Worm (Caenorhabditis elegans) whole organism, late embryonic: ENCODE data around the gene sru-24.

Experiments used
- lim-6 ChIP-seq: sonication (generic microtip); optimal IDR thresholded peaks from 2 replicates; lab custom pipeline; 2016; ENCODE audit warnings: missing genetic modification characterization, missing compliant biosample characterization
- pqm-1 ChIP-seq: sonication (generic microtip); optimal IDR thresholded peaks from 2 replicates; lab custom pipeline; 2016; ENCODE audit warnings: missing genetic modification characterization, missing compliant biosample characterization
- tbx-2 ChIP-seq: sonication (generic microtip); optimal IDR thresholded peaks from 2 replicates; lab custom pipeline; 2016; ENCODE audit warnings: missing genetic modification characterization, missing compliant biosample characterization
- unc-3 ChIP-seq, 2 experiments: fragments of 200-800 bp in 1 of 2; sonication (Bioruptor generic) in 1 of 2; sonication (generic microtip) in 1 of 2; conservative IDR thresholded peaks in 1 of 2; optimal IDR thresholded peaks in 1 of 2; 2 replicates each; pipeline versions ENCODE4 v1.3.6 to Lab custom; 2016 to 2022; ENCODE audit warnings: missing compliant biosample characterization in 2 of 2, missing genetic modification characterization in 2 of 2, missing genetic modification reagents in 1 of 2

DNA sequence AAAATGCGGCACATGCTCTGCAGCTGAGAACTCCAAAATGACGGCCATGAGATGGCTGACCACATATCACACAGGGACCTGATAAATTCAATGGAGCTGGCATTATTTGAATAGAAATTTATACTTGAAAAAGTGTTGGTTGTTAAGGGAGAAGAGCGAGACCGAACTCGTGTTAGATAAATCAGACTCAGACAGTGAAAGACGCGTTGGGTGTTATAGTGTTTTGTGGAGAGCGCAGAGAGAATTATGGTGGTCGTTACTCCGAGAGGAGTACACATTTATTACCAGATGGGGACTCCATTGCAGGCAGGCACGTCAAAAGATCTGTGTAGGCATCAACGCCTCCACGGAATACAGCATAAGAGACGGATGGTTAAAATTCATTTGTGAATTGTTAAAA is 28.5 kb downstream of the sru-24 start, which contains the start of gene nhr-190:
- TF ChIP-seq unc-3 (GFP tag; conservative IDR thresholded peaks at IDR 0.05; lab: Robert Waterston, UW) (no peak), unc-3 (tag; optimal IDR thresholded peaks at IDR 0.05; lab: Kevin White, UChicago) (no peak), tbx-2 (tag; lab: Kevin White, UChicago) (no peak), lim-6 (tag; lab: Kevin White, UChicago) (no peak), pqm-1 (tag; lab: Kevin White, UChicago) (no peak)
